Worm (Caenorhabditis elegans): ENCODE data around the gene srg-22.

DNA sequence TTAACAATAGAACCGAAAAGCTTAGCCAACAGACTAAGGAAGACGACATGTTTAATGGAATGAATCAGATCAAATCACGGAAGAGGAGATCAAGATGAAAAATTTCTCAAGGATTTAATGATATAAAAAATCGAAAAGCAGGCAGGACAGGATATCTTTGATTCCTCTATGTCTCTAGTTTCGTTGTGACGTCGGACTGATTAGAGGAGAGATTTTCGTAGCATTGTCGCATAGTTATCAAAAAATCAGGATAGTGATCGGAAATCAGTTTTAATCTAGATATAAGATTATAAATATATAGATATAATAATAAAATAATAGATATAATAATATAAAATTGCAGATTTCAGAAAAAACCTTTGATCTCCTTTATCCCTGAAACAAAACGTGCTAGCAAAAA, 49.9 kb downstream of the srg-22 start, which contains the start of gene B0454.8:
- TF ChIP-seq ceh-44 (GFP tag; IDR thresholded peaks at IDR 0.05) (no peak), dpl-1 (GFP tag; optimal IDR thresholded peaks at IDR 0.05) (no peak), aly-2 (tag; optimal IDR thresholded peaks at IDR 0.05) (no peak), zip-11 (GFP tag; IDR thresholded peaks at IDR 0.05) (no peak), nhr-25 (tag; optimal IDR thresholded peaks at IDR 0.05; ENCODE audit: borderline replicate concordance, insufficient read depth) (no peak)
